Worm (Caenorhabditis elegans) whole organism, young adult: ENCODE measurements around the gene idpc-3.
A peak's percentile ranks its signal among the peaks of the same experiment; 100 is the strongest.

Experiments used
- B0019.2 ChIP-seq: fragments of 200-800 bp; sonication (Bioruptor generic); conservative IDR thresholded peaks from 2 replicates; pipeline ENCODE4 v1.3.6; 2022; ENCODE audit warnings: missing genetic modification reagents, missing genetic modification characterization, missing compliant biosample characterization
- B0035.1 ChIP-seq: sonication (generic microtip); optimal IDR thresholded peaks from 2 replicates; lab custom pipeline; 2016; ENCODE audit warnings: missing genetic modification characterization, mild to moderate bottlenecking, missing compliant biosample characterization, missing genotype, missing genetic modification reagents
- C17E4.6 ChIP-seq: fragments of 200-800 bp; sonication (Bioruptor generic); IDR thresholded peaks from 2 replicates; pipeline ENCODE4 v1.3.6; 2022; ENCODE audit warnings: missing genetic modification reagents, missing genetic modification characterization, missing compliant biosample characterization
- D2030.7 ChIP-seq: fragments of 200-800 bp; sonication (Bioruptor generic); IDR thresholded peaks from 2 replicates; pipeline ENCODE4 v1.3.6; 2022; ENCODE audit warnings: missing genetic modification reagents, missing genetic modification characterization, missing compliant biosample characterization
- F22D6.2 ChIP-seq: sonication (generic microtip); optimal IDR thresholded peaks from 2 replicates; lab custom pipeline; 2016; ENCODE audit warnings: mild to moderate bottlenecking, missing genetic modification characterization, missing compliant biosample characterization
- F33H1.4 ChIP-seq: fragments of 200-800 bp; sonication (Bioruptor generic); IDR thresholded peaks from 2 replicates; pipeline ENCODE4 v1.3.6; 2022; ENCODE audit warnings: missing genetic modification reagents, missing genetic modification characterization, missing compliant biosample characterization
- F39B2.1 ChIP-seq: fragments of 200-800 bp; sonication (Bioruptor generic); IDR thresholded peaks from 2 replicates; pipeline ENCODE4 v1.3.6; 2022; ENCODE audit warnings: missing genetic modification reagents, missing genetic modification characterization, missing compliant biosample characterization
- F55B11.4 ChIP-seq: sonication (generic microtip); optimal IDR thresholded peaks from 2 replicates; lab custom pipeline; 2016; ENCODE audit warnings: missing compliant biosample characterization, missing genetic modification characterization, borderline replicate concordance; ENCODE audit not compliant: insufficient read depth
- F57A8.1 ChIP-seq: fragments of 200-800 bp; sonication (Bioruptor generic); optimal IDR thresholded peaks from 2 replicates; lab custom pipeline; 2018; ENCODE audit warnings: mild to moderate bottlenecking, missing genetic modification characterization, moderate library complexity, missing compliant biosample characterization
- T07F8.4 ChIP-seq: sonication (generic microtip); optimal IDR thresholded peaks from 2 replicates; lab custom pipeline; 2016; ENCODE audit warnings: mild to moderate bottlenecking, missing genetic modification characterization, moderate library complexity, missing compliant biosample characterization
- Y95B8A.8 ChIP-seq: fragments of 200-800 bp; sonication (Bioruptor generic); IDR thresholded peaks from 2 replicates; pipeline ENCODE4 v1.3.6; 2022; ENCODE audit warnings: missing genetic modification reagents, missing genetic modification characterization, missing compliant biosample characterization
- akir-1 ChIP-seq: fragments of 200-800 bp; sonication (Bioruptor generic); optimal IDR thresholded peaks from 2 replicates; lab custom pipeline; 2018; ENCODE audit warnings: mild to moderate bottlenecking, missing genetic modification characterization, moderate library complexity, missing compliant biosample characterization
- bed-1 ChIP-seq: fragments of 200-800 bp; sonication (Bioruptor generic); IDR thresholded peaks from 2 replicates; pipeline ENCODE4 v1.3.6; 2022; ENCODE audit warnings: missing genetic modification reagents, missing genetic modification characterization, missing compliant biosample characterization
- cebp-1 ChIP-seq, 2 experiments: fragments of 200-800 bp in 1 of 2; sonication (Bioruptor generic) in 1 of 2; sonication (generic microtip) in 1 of 2; IDR thresholded peaks in 1 of 2; optimal IDR thresholded peaks in 1 of 2; 2 replicates each; pipeline versions ENCODE4 v1.3.6 to Lab custom; 2017 to 2022; ENCODE audit warnings: missing compliant biosample characterization in 2 of 2, missing genetic modification characterization in 2 of 2, mild to moderate bottlenecking in 1 of 2, missing genetic modification reagents in 1 of 2, moderate library complexity in 1 of 2
- cebp-2 ChIP-seq: fragments of 200-800 bp; sonication (Bioruptor generic); IDR thresholded peaks from 2 replicates; pipeline ENCODE4 v1.3.6; 2022; ENCODE audit warnings: missing genetic modification characterization, missing compliant biosample characterization
- dox-1 ChIP-seq: fragments of 200-800 bp; sonication (Bioruptor generic); IDR thresholded peaks from 2 replicates; pipeline ENCODE4 v1.3.6; 2022; ENCODE audit warnings: missing genetic modification reagents, missing genetic modification characterization, missing compliant biosample characterization
- efl-1 ChIP-seq: fragments of 150-350 bp; optimal IDR thresholded peaks from 2 replicates; lab custom pipeline; 2014; ENCODE audit warnings: missing biosample characterization, missing genetic modification reagents, missing genetic modification characterization
- egrh-3 ChIP-seq: fragments of 200-800 bp; sonication (Bioruptor generic); IDR thresholded peaks from 2 replicates; pipeline ENCODE4 v1.3.6; 2022; ENCODE audit warnings: missing genetic modification reagents, missing genetic modification characterization, missing compliant biosample characterization
- ekl-4 ChIP-seq: fragments of 200-800 bp; sonication (Bioruptor generic); IDR thresholded peaks from 2 replicates; pipeline ENCODE4 v1.3.6; 2022; ENCODE audit warnings: missing genetic modification reagents, missing genetic modification characterization, missing compliant biosample characterization
- him-1 ChIP-seq: sonication (generic microtip); optimal IDR thresholded peaks from 2 replicates; lab custom pipeline; 2016; ENCODE audit warnings: missing genotype, missing genetic modification reagents, missing genetic modification characterization, missing compliant biosample characterization
- hlh-12 ChIP-seq: sonication (generic microtip); optimal IDR thresholded peaks from 2 replicates; lab custom pipeline; 2016; ENCODE audit warnings: missing genetic modification characterization, missing compliant biosample characterization
- hlh-26 ChIP-seq: fragments of 200-800 bp; sonication (Bioruptor generic); conservative IDR thresholded peaks from 2 replicates; pipeline ENCODE4 v1.3.6; 2022; ENCODE audit warnings: missing genetic modification reagents, missing genetic modification characterization, missing compliant biosample characterization
- lag-1 ChIP-seq: fragments of 200-800 bp; sonication (Bioruptor generic); IDR thresholded peaks from 2 replicates; pipeline ENCODE4 v1.3.6; 2022; ENCODE audit warnings: missing genetic modification reagents, missing genetic modification characterization, missing compliant biosample characterization
- lin-26 ChIP-seq: fragments of 200-800 bp; sonication (Bioruptor generic); IDR thresholded peaks from 2 replicates; pipeline ENCODE4 v1.3.6; 2022; ENCODE audit warnings: missing genetic modification reagents, missing genetic modification characterization, missing compliant biosample characterization
- lin-54 ChIP-seq: fragments of 200-800 bp; sonication (Bioruptor generic); optimal IDR thresholded peaks from 2 replicates; lab custom pipeline; 2018; ENCODE audit warnings: mild to moderate bottlenecking, missing genetic modification characterization, missing compliant biosample characterization
- mes-4 ChIP-seq: sonication (generic microtip); optimal IDR thresholded peaks from 2 replicates; lab custom pipeline; 2016; ENCODE audit warnings: missing genotype, missing genetic modification characterization, missing compliant biosample characterization
- mxl-1 ChIP-seq: sonication (generic microtip); optimal IDR thresholded peaks from 2 replicates; lab custom pipeline; 2016; ENCODE audit warnings: missing genetic modification characterization, missing compliant biosample characterization
- nfya-2 ChIP-seq: fragments of 200-800 bp; sonication (Bioruptor generic); IDR thresholded peaks from 2 replicates; pipeline ENCODE4 v1.3.6; 2022; ENCODE audit warnings: missing genetic modification reagents, missing genetic modification characterization, missing compliant biosample characterization
- nfyb-1 ChIP-seq: fragments of 200-800 bp; sonication (Bioruptor generic); IDR thresholded peaks from 2 replicates; pipeline ENCODE4 v1.3.6; 2022; ENCODE audit warnings: missing genetic modification reagents, missing genetic modification characterization, missing compliant biosample characterization
- repo-1 ChIP-seq: sonication (generic microtip); optimal IDR thresholded peaks from 2 replicates; lab custom pipeline; 2017; ENCODE audit warnings: mild to moderate bottlenecking, missing genetic modification characterization, missing compliant biosample characterization
- sptf-2 ChIP-seq: fragments of 200-800 bp; sonication (Bioruptor generic); optimal IDR thresholded peaks from 2 replicates; lab custom pipeline; 2018; ENCODE audit warnings: mild to moderate bottlenecking, missing genetic modification characterization, missing compliant biosample characterization
- unc-130 ChIP-seq: sonication (generic microtip); optimal IDR thresholded peaks from 2 replicates; lab custom pipeline; 2016; ENCODE audit warnings: missing genetic modification reagents, missing genetic modification characterization, missing compliant biosample characterization
- unc-62 ChIP-seq: fragments of 150-350 bp; optimal IDR thresholded peaks from 2 replicates; lab custom pipeline; 2014; ENCODE audit warnings: missing biosample characterization, missing genetic modification reagents, missing genetic modification characterization
- zim-3 ChIP-seq: sonication (generic microtip); optimal IDR thresholded peaks from 2 replicates; lab custom pipeline; 2017; ENCODE audit warnings: mild to moderate bottlenecking, missing genetic modification characterization, moderate library complexity, missing compliant biosample characterization
- ztf-3 ChIP-seq: fragments of 200-800 bp; sonication (Bioruptor generic); optimal IDR thresholded peaks from 2 replicates; lab custom pipeline; 2018; ENCODE audit warnings: mild to moderate bottlenecking, missing genetic modification characterization, missing compliant biosample characterization

Gene idpc-3

ce11 chrV:9601904-9602303, 27.1 kb downstream of the idpc-3 start:
- TF ChIP-seq F33H1.4 (peak; percentile 51), egrh-3 (peak; percentile 93), D2030.7 (GFP tag; lab: Robert Waterston, UW) (peak; percentile 17; the same call in 1 of the 2 replicates)
- TF ChIP-seq, all 124 proteins: peak for 3; not testable (repeated sequence) for 121

DNA sequence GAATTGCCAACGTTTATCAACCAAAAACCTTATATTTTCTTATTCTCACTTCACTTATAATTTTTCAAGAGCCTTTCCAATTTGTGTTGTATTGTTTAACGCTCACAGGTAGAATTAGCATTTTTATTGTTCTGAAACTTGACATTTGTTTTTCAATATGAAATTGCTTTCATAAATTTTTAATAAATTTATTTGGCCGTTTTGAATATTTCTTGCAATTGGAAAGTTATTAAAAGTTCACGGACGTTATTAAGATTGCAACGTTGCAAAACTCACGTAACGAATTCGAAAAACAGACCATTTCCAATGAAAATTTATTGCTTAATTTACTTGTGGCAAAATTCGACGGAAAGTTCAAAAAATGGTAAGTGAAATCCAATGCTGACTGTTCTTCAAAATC, 38.7 kb downstream of the idpc-3 start, which contains the start of gene K09G1.2:
K09G1.2 (plus strand) TSS at position 301 of the 400 bp plus-strand sequence.
- TF ChIP-seq lin-26 (no peak), nfyb-1 (no peak), B0019.2 (no peak), akir-1 (no peak)

- TF ChIP-seq repo-1: no peak
- no peak for TF ChIP-seq lin-54 (GFP tag; lab: Kevin White, UChicago)
- no peak for TF ChIP-seq ztf-3 (GFP tag; lab: Kevin White, UChicago)
- TF ChIP-seq ekl-4 (GFP tag; lab: Robert Waterston, UW): no peak
- TF ChIP-seq zim-3 (tag; lab: Kevin White, UChicago): no peak
- TF ChIP-seq hlh-12 (tag; lab: Kevin White, UChicago): no peak
- no peak for TF ChIP-seq nfya-2 (GFP tag; lab: Robert Waterston, UW)
- TF ChIP-seq mxl-1 (tag; lab: Kevin White, UChicago): no peak
- no peak for TF ChIP-seq T07F8.4
- TF ChIP-seq him-1 (tag; lab: Kevin White, UChicago): no peak
- no peak for TF ChIP-seq lag-1 (GFP tag; lab: Robert Waterston, UW)
- no peak for TF ChIP-seq B0035.1 (tag; lab: Kevin White, UChicago)
- no peak for TF ChIP-seq F39B2.1 (GFP tag; lab: Robert Waterston, UW)
- no peak for TF ChIP-seq hlh-26 (GFP tag; lab: Robert Waterston, UW)
Observed at ce11 chrV:9588574-9588973, 40.4 kb downstream of the idpc-3 start.

ce11 chrV:9587619-9588018, 41.4 kb downstream of the idpc-3 start:
- no peak for TF ChIP-seq unc-62
- TF ChIP-seq akir-1: no peak
- no peak for TF ChIP-seq F55B11.4 (tag; lab: Kevin White, UChicago)
- no peak for TF ChIP-seq bed-1 (GFP tag; lab: Robert Waterston, UW)
- no peak for TF ChIP-seq cebp-2 (GFP tag; lab: Robert Waterston, UW)
- TF ChIP-seq F57A8.1 (GFP tag; lab: Kevin White, UChicago): no peak
- no peak for TF ChIP-seq zim-3 (tag; lab: Kevin White, UChicago)
- no peak for TF ChIP-seq cebp-1 (GFP tag; IDR thresholded peaks at IDR 0.05; lab: Robert Waterston, UW)
- no peak for TF ChIP-seq cebp-1 (tag; optimal IDR thresholded peaks at IDR 0.05; lab: Kevin White, UChicago)
- no peak for TF ChIP-seq mes-4 (tag; lab: Kevin White, UChicago)
- TF ChIP-seq sptf-2: no peak
- TF ChIP-seq F22D6.2: no peak
- no peak for TF ChIP-seq Y95B8A.8 (GFP tag; lab: Robert Waterston, UW)
- no peak for TF ChIP-seq dox-1 (GFP tag; lab: Robert Waterston, UW)
- TF ChIP-seq unc-130 (GFP tag; lab: Kevin White, UChicago): no peak
- no peak for TF ChIP-seq efl-1 (GFP tag; lab: Kevin White, UChicago)
- no peak for TF ChIP-seq C17E4.6 (GFP tag; lab: Robert Waterston, UW)
